Fruit fly (Drosophila melanogaster): ENCODE data around the gene CG31668.

Gene CG31668

dm6 chr2L:2198119-2198494, 7.9 kb downstream of the CG31668 start:
- TF ChIP-seq pdm3 (GFP tag; optimal IDR thresholded peaks at IDR 0.05): no peak
- no peak for TF ChIP-seq CG6808 (GFP tag; optimal IDR thresholded peaks at IDR 0.05)
- peak; percentile 3 for TF ChIP-seq esn (GFP tag; optimal IDR thresholded peaks at IDR 0.05)
- TF ChIP-seq CG8319 (GFP tag; optimal IDR thresholded peaks at IDR 0.05): no peak
- no peak for TF ChIP-seq Hr38 (GFP tag; optimal IDR thresholded peaks at IDR 0.05)
- TF ChIP-seq CG11762 (GFP tag; optimal IDR thresholded peaks at IDR 0.05; ENCODE audit: insufficient read depth): no peak
- TF ChIP-seq achi (GFP tag; optimal IDR thresholded peaks at IDR 0.05): no peak
- no peak for TF ChIP-seq Sox102F (GFP tag; optimal IDR thresholded peaks at IDR 0.05)

- no peak for TF ChIP-seq CG4318 (GFP tag; optimal IDR thresholded peaks at IDR 0.05)
- TF ChIP-seq CG8632 (GFP tag; optimal IDR thresholded peaks at IDR 0.05): peak; percentile 33
- TF ChIP-seq salr (GFP tag; optimal IDR thresholded peaks at IDR 0.05): peak in 1 of 2 experiments; percentile 36
- TF ChIP-seq CG8319 (GFP tag; optimal IDR thresholded peaks at IDR 0.05): no peak
- peak; percentile 48 for TF ChIP-seq CG6276 (GFP tag; optimal IDR thresholded peaks at IDR 0.05)
- no peak for TF ChIP-seq Eip78C (GFP tag)
- TF ChIP-seq CG32006 (GFP tag; optimal IDR thresholded peaks at IDR 0.05): peak; percentile 3
- TF ChIP-seq CG16779 (tag; optimal IDR thresholded peaks at IDR 0.05): no peak
- no peak for TF ChIP-seq Gug (GFP tag; IDR thresholded peaks at IDR 0.05)
- no peak for TF ChIP-seq CG6808 (GFP tag; optimal IDR thresholded peaks at IDR 0.05)
- peak; percentile 26 for TF ChIP-seq CG10631 (GFP tag; optimal IDR thresholded peaks at IDR 0.05)
- TF ChIP-seq fd59A (GFP tag; optimal IDR thresholded peaks at IDR 0.05): peak; percentile 10
- TF ChIP-seq achi (GFP tag; optimal IDR thresholded peaks at IDR 0.05): peak; percentile 22
- TF ChIP-seq Hr38 (GFP tag; optimal IDR thresholded peaks at IDR 0.05): no peak
- TF ChIP-seq fkh (GFP tag; optimal IDR thresholded peaks at IDR 0.05): peak; percentile 61
These were observed 8.4 kb downstream of the CG31668 start, which contains the start of gene COX7AL2 for dm6 chr2L:2197475-2198118. COX7AL2 (minus strand) TSS chr2L:2197912.

- TF ChIP-seq CG6854 (GFP tag; optimal IDR thresholded peaks at IDR 0.05) (peak; percentile 43), CG6276 (GFP tag; optimal IDR thresholded peaks at IDR 0.05) (peak; percentile 21), vri (GFP tag; optimal IDR thresholded peaks at IDR 0.05) (peak; percentile 96), fd59A (GFP tag; optimal IDR thresholded peaks at IDR 0.05) (peak; percentile 0), salr (GFP tag; optimal IDR thresholded peaks at IDR 0.05) (peak in 1 of 2 experiments; percentile 77), Ets21C (GFP tag; optimal IDR thresholded peaks at IDR 0.05) (peak; percentile 52), CG34406 (GFP tag; optimal IDR thresholded peaks at IDR 0.05) (peak; percentile 1), CG3919 (GFP tag; optimal IDR thresholded peaks at IDR 0.05) (peak; percentile 32), Sox102F (GFP tag; optimal IDR thresholded peaks at IDR 0.05) (peak; percentile 43), svp (GFP tag) (peak; percentile 100), dac (GFP tag; optimal IDR thresholded peaks at IDR 0.05) (peak; percentile 34), Eip93F (GFP tag; optimal IDR thresholded peaks at IDR 0.05) (no peak), Ets96B (tag; optimal IDR thresholded peaks at IDR 0.05) (peak; percentile 44), Hr4 (GFP tag; optimal IDR thresholded peaks at IDR 0.05) (peak; percentile 46), CG16779 (tag; optimal IDR thresholded peaks at IDR 0.05) (peak; percentile 65), Smox (GFP tag; optimal IDR thresholded peaks at IDR 0.05) (peak; percentile 63), CG3032 (tag; optimal IDR thresholded peaks at IDR 0.05) (peak; percentile 31), CG9139 (GFP tag; optimal IDR thresholded peaks at IDR 0.05) (peak; percentile 67), dsx (GFP tag; optimal IDR thresholded peaks at IDR 0.05; ENCODE audit: poor library complexity, severe bottlenecking) (peak; percentile 60), CG6808 (GFP tag; optimal IDR thresholded peaks at IDR 0.05) (peak; percentile 55), achi (GFP tag; optimal IDR thresholded peaks at IDR 0.05) (peak; percentile 67), acj6 (GFP tag; optimal IDR thresholded peaks at IDR 0.05) (peak; percentile 69), Eip75B (GFP tag; optimal IDR thresholded peaks at IDR 0.05) (peak; percentile 84), CG11762 (GFP tag; optimal IDR thresholded peaks at IDR 0.05; ENCODE audit: insufficient read depth) (peak; percentile 30), lz (GFP tag; optimal IDR thresholded peaks at IDR 0.05) (peak; percentile 61), CG8319 (GFP tag; optimal IDR thresholded peaks at IDR 0.05) (peak; percentile 31), CG4318 (GFP tag; optimal IDR thresholded peaks at IDR 0.05) (peak; percentile 37), CG11902 (GFP tag; optimal IDR thresholded peaks at IDR 0.05) (no peak), CG11294 (GFP tag; IDR thresholded peaks at IDR 0.05) (no peak), Sox14 (GFP tag; optimal IDR thresholded peaks at IDR 0.05) (peak; percentile 48), Lpt (GFP tag; optimal IDR thresholded peaks at IDR 0.05) (peak; percentile 41), net (GFP tag; optimal IDR thresholded peaks at IDR 0.05) (peak; percentile 47), Met (GFP tag; optimal IDR thresholded peaks at IDR 0.05) (peak; percentile 74), Eip78C (GFP tag) (peak; percentile 80), Hr38 (GFP tag; optimal IDR thresholded peaks at IDR 0.05) (no peak), Gug (GFP tag; IDR thresholded peaks at IDR 0.05) (no peak)
These were observed 9.1 kb downstream of the CG31668 start for dm6 chr2L:2196590-2197474.
